Fruit fly (Drosophila melanogaster) whole organism, embryonic: ENCODE data around the gene ara.

Source experiments
- Antp ChIP-seq: fragments of 200-800 bp; sonication (Bioruptor generic); optimal IDR thresholded peaks from 3 replicates; lab custom pipeline; 2016; ENCODE audit warnings: missing biosample characterization, missing genetic modification characterization
- CG10543 ChIP-seq: fragments of 200-800 bp; sonication (Bioruptor generic); optimal IDR thresholded peaks from 3 replicates; lab custom pipeline; 2017; ENCODE audit warnings: missing biosample characterization, mild to moderate bottlenecking, missing genetic modification characterization, moderate library complexity
- CG11456 ChIP-seq: fragments of 200-800 bp; sonication (Bioruptor generic); IDR thresholded peaks from 3 replicates; pipeline ENCODE4 v1.3.6; 2022; ENCODE audit warnings: missing biosample characterization, missing genetic modification characterization
- CG11504 ChIP-seq: fragments of 200-800 bp; sonication (Bioruptor generic); optimal IDR thresholded peaks from 3 replicates; lab custom pipeline; 2019; ENCODE audit warnings: missing biosample characterization, mild to moderate bottlenecking, missing genetic modification characterization, moderate library complexity
- CG13894 ChIP-seq: fragments of 200-800 bp; sonication (Bioruptor generic); optimal IDR thresholded peaks from 3 replicates; lab custom pipeline; 2018; ENCODE audit warnings: missing biosample characterization, mild to moderate bottlenecking, missing genetic modification characterization, moderate library complexity
- CG15479 ChIP-seq: fragments of 200-800 bp; sonication (Bioruptor generic); optimal IDR thresholded peaks from 3 replicates; lab custom pipeline; 2019; ENCODE audit warnings: missing biosample characterization, mild to moderate bottlenecking, missing genetic modification characterization, moderate library complexity
- CG15601 ChIP-seq: fragments of 200-800 bp; sonication (Bioruptor generic); optimal IDR thresholded peaks from 3 replicates; lab custom pipeline; 2019; ENCODE audit warnings: missing biosample characterization, mild to moderate bottlenecking, missing genetic modification characterization, moderate library complexity
- CG16779 ChIP-seq: fragments of 200-800 bp; sonication (Bioruptor generic); IDR thresholded peaks from 2 replicates; pipeline ENCODE4 v1.3.6; 2022; ENCODE audit warnings: missing biosample characterization, missing genetic modification characterization
- CG18764 ChIP-seq: fragments of 200-800 bp; sonication (Bioruptor generic); optimal IDR thresholded peaks from 3 replicates; lab custom pipeline; 2016; ENCODE audit warnings: missing biosample characterization, missing genetic modification characterization
- CG2678 ChIP-seq: fragments of 200-800 bp; sonication (Bioruptor generic); optimal IDR thresholded peaks from 3 replicates; lab custom pipeline; 2019; ENCODE audit warnings: missing biosample characterization, mild to moderate bottlenecking, missing genetic modification characterization, moderate library complexity
- CG31441 ChIP-seq: fragments of 200-800 bp; sonication (Bioruptor generic); IDR thresholded peaks from 2 replicates; pipeline ENCODE4 v1.3.6; 2022; ENCODE audit warnings: missing biosample characterization, missing genetic modification characterization
- CG3281 ChIP-seq: fragments of 200-800 bp; sonication (Bioruptor generic); optimal IDR thresholded peaks from 3 replicates; lab custom pipeline; 2017; ENCODE audit warnings: missing biosample characterization, mild to moderate bottlenecking, missing genetic modification characterization
- CG4328 ChIP-seq: fragments of 200-800 bp; sonication (Bioruptor generic); optimal IDR thresholded peaks from 3 replicates; lab custom pipeline; 2017; ENCODE audit warnings: missing biosample characterization, missing genetic modification reagents, missing genetic modification characterization
- CG4360 ChIP-seq: fragments of 200-800 bp; sonication (Bioruptor generic); IDR thresholded peaks from 2 replicates; pipeline ENCODE4 v1.3.6; 2022; ENCODE audit warnings: missing biosample characterization, missing genetic modification characterization
- CG4730 ChIP-seq: fragments of 200-800 bp; sonication (Bioruptor generic); IDR thresholded peaks from 2 replicates; pipeline ENCODE4 v1.3.6; 2022; ENCODE audit warnings: missing biosample characterization, missing genetic modification characterization
- CG6683 ChIP-seq: fragments of 200-800 bp; sonication (Bioruptor generic); optimal IDR thresholded peaks from 2 replicates; lab custom pipeline; 2017; ENCODE audit warnings: missing biosample characterization, mild to moderate bottlenecking, missing genetic modification characterization, missing genetic modification reagents
- CoRest ChIP-seq: fragments of 200-800 bp; sonication (Bioruptor generic); optimal IDR thresholded peaks from 3 replicates; lab custom pipeline; 2018; ENCODE audit warnings: missing biosample characterization, mild to moderate bottlenecking, missing genetic modification characterization, moderate library complexity
- ERR ChIP-seq: fragments of 200-800 bp; sonication (Bioruptor generic); optimal IDR thresholded peaks from 2 replicates; lab custom pipeline; 2016; ENCODE audit warnings: missing biosample characterization, missing genetic modification characterization
- H2.0 ChIP-seq: fragments of 200-800 bp; sonication (Bioruptor generic); IDR thresholded peaks from 2 replicates; pipeline ENCODE4 v1.3.6; 2022; ENCODE audit warnings: missing biosample characterization, missing genetic modification characterization
- Hmr ChIP-seq: fragments of 200-800 bp; sonication (Bioruptor generic); optimal IDR thresholded peaks from 3 replicates; lab custom pipeline; 2017; ENCODE audit warnings: mild to moderate bottlenecking, missing biosample characterization, missing genetic modification reagents, missing genetic modification characterization
- Hr39 ChIP-seq: fragments of >200 bp; optimal IDR thresholded peaks from 2 replicates; lab custom pipeline; 2017
- Jarid2 ChIP-seq: fragments of 200-800 bp; sonication (Bioruptor generic); optimal IDR thresholded peaks from 3 replicates; lab custom pipeline; 2017; ENCODE audit warnings: mild to moderate bottlenecking, missing biosample characterization, missing genetic modification reagents, missing genetic modification characterization
- Lpt ChIP-seq: fragments of >200 bp; optimal IDR thresholded peaks from 2 replicates; lab custom pipeline; 2018; ENCODE audit warnings: missing biosample characterization, missing genetic modification characterization
- MTF-1 ChIP-seq: fragments of 200-800 bp; sonication (Bioruptor generic); optimal IDR thresholded peaks from 2 replicates; lab custom pipeline; 2018; ENCODE audit warnings: missing biosample characterization, mild to moderate bottlenecking, missing genetic modification characterization, borderline replicate concordance
- Nf-YA ChIP-seq: fragments of 200-800 bp; sonication (Bioruptor generic); IDR thresholded peaks from 2 replicates; pipeline ENCODE4 v1.3.6; 2022; ENCODE audit warnings: missing biosample characterization, missing genetic modification characterization
- Oli ChIP-seq: fragments of 200-800 bp; sonication (Bioruptor generic); optimal IDR thresholded peaks from 2 replicates; lab custom pipeline; 2018; ENCODE audit warnings: missing biosample characterization, mild to moderate bottlenecking, missing genetic modification characterization, moderate library complexity
- Opbp ChIP-seq: fragments of 200-800 bp; sonication (Bioruptor generic); IDR thresholded peaks from 3 replicates; pipeline ENCODE4 v1.3.6; 2022; ENCODE audit warnings: missing biosample characterization, missing genetic modification characterization; ENCODE audit not compliant: partially characterized antibody
- ara ChIP-seq: fragments of 200-800 bp; sonication (Bioruptor generic); IDR thresholded peaks from 2 replicates; pipeline ENCODE4 v1.3.6; 2022; ENCODE audit warnings: missing biosample characterization, missing genetic modification characterization
- caup ChIP-seq: fragments of 200-800 bp; sonication (Bioruptor generic); optimal IDR thresholded peaks from 3 replicates; lab custom pipeline; 2017; ENCODE audit warnings: missing biosample characterization, mild to moderate bottlenecking, missing genetic modification characterization, moderate library complexity; ENCODE audit not compliant: severe bottlenecking
- chif ChIP-seq, 2 experiments: fragments of 200-800 bp; sonication (Bioruptor generic); optimal IDR thresholded peaks; 3 replicates each; lab custom pipeline; 2016; ENCODE audit warnings: missing biosample characterization in 2 of 2, missing genetic modification characterization in 2 of 2
- chinmo ChIP-seq: fragments of 200-800 bp; sonication (Bioruptor generic); IDR thresholded peaks from 4 replicates; pipeline ENCODE4 v1.3.6; 2022; ENCODE audit warnings: missing biosample characterization, missing genetic modification characterization; ENCODE audit not compliant: partially characterized antibody
- crol ChIP-seq: fragments of 200-800 bp; sonication (Bioruptor generic); IDR thresholded peaks from 2 replicates; pipeline ENCODE4 v1.3.6; 2022; ENCODE audit warnings: missing biosample characterization, missing genetic modification characterization
- dmrt99B ChIP-seq: fragments of 200-800 bp; sonication (Bioruptor generic); optimal IDR thresholded peaks from 2 replicates; lab custom pipeline; 2018; ENCODE audit warnings: missing biosample characterization, mild to moderate bottlenecking, missing genetic modification characterization, moderate library complexity
- fu2 ChIP-seq: fragments of 200-800 bp; sonication (Bioruptor generic); optimal IDR thresholded peaks from 2 replicates; lab custom pipeline; 2016; ENCODE audit warnings: missing biosample characterization, missing genetic modification characterization
- grau ChIP-seq: fragments of 200-800 bp; optimal IDR thresholded peaks from 3 replicates; lab custom pipeline; 2019; ENCODE audit warnings: missing biosample characterization, mild to moderate bottlenecking, missing genetic modification characterization, moderate library complexity
- lov ChIP-seq, 2 experiments: fragments of 200-800 bp in 1 of 2; fragments of >200 bp in 1 of 2; sonication (Bioruptor generic) in 1 of 2; IDR thresholded peaks in 1 of 2; optimal IDR thresholded peaks in 1 of 2; 2 replicates in 1 of 2; 3 replicates in 1 of 2; pipeline versions ENCODE4 v1.3.6 to Lab custom; 2017 to 2022; ENCODE audit warnings: missing biosample characterization in 1 of 2, missing genetic modification characterization in 1 of 2
- mirr ChIP-seq: fragments of 200-800 bp; sonication (Bioruptor generic); optimal IDR thresholded peaks from 3 replicates; lab custom pipeline; 2018; ENCODE audit warnings: missing biosample characterization, mild to moderate bottlenecking, missing genetic modification characterization
- pzg ChIP-seq: fragments of 200-800 bp; sonication (Bioruptor generic); optimal IDR thresholded peaks from 3 replicates; lab custom pipeline; 2018; ENCODE audit warnings: missing biosample characterization, mild to moderate bottlenecking, missing genetic modification characterization, moderate library complexity
- sc ChIP-seq, 3 experiments: fragments of >200 bp in 2 of 3; fragments of 200-800 bp in 1 of 3; sonication (Bioruptor generic) in 1 of 3; optimal IDR thresholded peaks; 2 replicates in 2 of 3; 3 replicates in 1 of 3; lab custom pipeline; 2017; ENCODE audit warnings: mild to moderate bottlenecking in 1 of 3, missing biosample characterization in 1 of 3, missing genetic modification characterization in 1 of 3, missing genetic modification reagents in 1 of 3
- sd ChIP-seq: fragments of 200-800 bp; sonication (Bioruptor generic); optimal IDR thresholded peaks from 3 replicates; lab custom pipeline; 2018; ENCODE audit warnings: missing biosample characterization, mild to moderate bottlenecking, missing genetic modification characterization, moderate library complexity
- slp2 ChIP-seq: fragments of 200-800 bp; sonication (Bioruptor generic); optimal IDR thresholded peaks from 2 replicates; lab custom pipeline; 2016; ENCODE audit warnings: missing biosample characterization, missing genetic modification characterization
- sna ChIP-seq: fragments of 200-800 bp; sonication (Bioruptor generic); IDR thresholded peaks from 2 replicates; pipeline ENCODE4 v1.3.6; 2022; ENCODE audit warnings: missing biosample characterization, missing genetic modification characterization; ENCODE audit not compliant: partially characterized antibody
- sr ChIP-seq: fragments of 200-800 bp; sonication (Bioruptor generic); IDR thresholded peaks from 3 replicates; pipeline ENCODE4 v1.3.6; 2022; ENCODE audit warnings: missing biosample characterization, missing genetic modification characterization
- twi ChIP-seq: fragments of 200-800 bp; optimal IDR thresholded peaks from 2 replicates; lab custom pipeline; 2019; ENCODE audit warnings: missing biosample characterization, mild to moderate bottlenecking, missing genetic modification characterization, moderate library complexity
- tx ChIP-seq: fragments of 200-800 bp; sonication (Bioruptor generic); optimal IDR thresholded peaks from 2 replicates; lab custom pipeline; 2016; ENCODE audit warnings: missing biosample characterization, missing genetic modification characterization
- vvl ChIP-seq: fragments of 200-800 bp; sonication (Bioruptor generic); IDR thresholded peaks from 2 replicates; pipeline ENCODE4 v1.3.6; 2022; ENCODE audit warnings: missing biosample characterization, missing genetic modification characterization

ara gene

dm6 chr3L:12564284-12564683, 16.2 kb upstream of the ara start:
- TF ChIP-seq pzg (GFP tag; lab: Kevin White, UChicago) (no peak), ara (GFP tag; lab: Robert Waterston, UW) (peak; percentile 61), CG4328 (GFP tag; lab: Kevin White, UChicago) (peak; percentile 37), CG4360 (GFP tag; lab: Robert Waterston, UW) (peak; percentile 32; the same call in 1 of the 2 replicates), sc (optimal IDR thresholded peaks at IDR 0.05; lab: Kevin White, UChicago) (no peak), sc (GFP tag; optimal IDR thresholded peaks at IDR 0.05; lab: Kevin White, UChicago) (no peak), CG13894 (tag; lab: Kevin White, UChicago) (peak; percentile 78), sd (tag; lab: Kevin White, UChicago) (peak; percentile 73), chinmo (GFP tag; lab: Robert Waterston, UW) (0 out of 4 replicates have a peak, but pooled peaks have one; percentile 38), Hr39 (lab: Kevin White, UChicago) (peak; percentile 8), CG10543 (GFP tag; lab: Kevin White, UChicago) (peak; percentile 25), CG18764 (no peak), sr (peak; percentile 70; the same call in 2 of the 3 replicates), mirr (GFP tag; lab: Kevin White, UChicago) (peak; percentile 37), CG4730 (GFP tag; lab: Robert Waterston, UW) (no peak), crol (GFP tag; lab: Robert Waterston, UW) (peak; percentile 8; the same call in 1 of the 2 replicates), caup (GFP tag; lab: Kevin White, UChicago) (peak; percentile 47)

DNA sequence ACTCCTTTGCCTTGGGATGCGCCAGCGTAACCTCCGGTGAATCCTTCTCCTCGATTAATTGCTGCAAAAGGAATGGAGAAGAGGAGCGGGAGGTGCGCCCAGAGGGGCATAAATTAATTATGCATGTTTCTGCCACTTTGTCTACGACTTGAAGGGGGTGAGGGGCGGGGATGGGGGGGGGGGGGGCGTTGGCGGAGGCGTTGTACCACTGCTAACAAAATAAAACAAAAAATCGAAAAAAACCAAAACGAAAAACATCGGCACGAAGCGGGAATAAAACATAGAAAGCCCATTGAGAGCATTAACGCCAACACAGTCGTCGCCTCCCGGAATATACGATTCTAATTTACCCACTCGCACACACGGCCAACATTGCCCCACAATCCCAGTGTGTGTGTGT, 15.5 kb upstream of the ara start:
- TF ChIP-seq CG11456 (GFP tag; lab: Robert Waterston, UW) (0 out of 3 replicates have a peak, but pooled peaks have one; percentile 18), Opbp (GFP tag; lab: Robert Waterston, UW) (0 out of 3 replicates have a peak, but pooled peaks have one; percentile 14), vvl (GFP tag; lab: Robert Waterston, UW) (peak; percentile 23; the same call in 1 of the 2 replicates), crol (GFP tag; lab: Robert Waterston, UW) (peak; percentile 80), CG3281 (GFP tag; lab: Kevin White, UChicago) (no peak), CG11504 (no peak), sna (GFP tag; lab: Robert Waterston, UW) (no peak), CG15601 (tag; lab: Kevin White, UChicago) (no peak), ara (GFP tag; lab: Robert Waterston, UW) (peak; percentile 51; the same call in 1 of the 2 replicates), sr (peak; percentile 94), twi (tag; lab: Kevin White, UChicago) (peak; percentile 1), Jarid2 (no peak), Nf-YA (GFP tag; lab: Robert Waterston, UW) (no peak), Antp (GFP tag; lab: Kevin White, UChicago) (no peak), slp2 (GFP tag; lab: Kevin White, UChicago) (no peak)

dm6 chr3L:12565422-12565821, 15.1 kb upstream of the ara start:
- peak; percentile 14 for TF ChIP-seq Oli (tag; lab: Kevin White, UChicago)
- peak; percentile 40 for TF ChIP-seq CG2678 (tag; lab: Kevin White, UChicago)
- no peak for TF ChIP-seq fu2
- no peak for TF ChIP-seq Lpt (GFP tag; lab: Kevin White, UChicago)
- 0 out of 2 replicates have a peak, but pooled peaks have one; percentile 24 for TF ChIP-seq CG31441 (GFP tag; lab: Robert Waterston, UW)
- no peak for TF ChIP-seq ERR (GFP tag; lab: Kevin White, UChicago)
- peak; percentile 32 for TF ChIP-seq dmrt99B (tag; lab: Kevin White, UChicago)
- TF ChIP-seq CoRest (tag; lab: Kevin White, UChicago): peak; percentile 22
- no peak for TF ChIP-seq tx (GFP tag; lab: Kevin White, UChicago)
- no peak for TF ChIP-seq CG16779 (GFP tag; lab: Robert Waterston, UW)
- no peak for TF ChIP-seq CG6683 (GFP tag; lab: Kevin White, UChicago)
- no peak for TF ChIP-seq Hmr
- peak; percentile 27 for TF ChIP-seq grau (tag; lab: Kevin White, UChicago)
- TF ChIP-seq ara (GFP tag; lab: Robert Waterston, UW): no peak
- no peak for TF ChIP-seq CG15479
- no peak for TF ChIP-seq lov (optimal IDR thresholded peaks at IDR 0.05; lab: Kevin White, UChicago)
- no peak for TF ChIP-seq lov (GFP tag; IDR thresholded peaks at IDR 0.05; lab: Robert Waterston, UW)
- TF ChIP-seq chif (GFP tag; optimal IDR thresholded peaks at IDR 0.05; lab: Kevin White, UChicago): no peak
- no peak for TF ChIP-seq MTF-1 (GFP tag; lab: Kevin White, UChicago)
- no peak for TF ChIP-seq H2.0 (GFP tag; lab: Robert Waterston, UW)
